Fruit fly (Drosophila melanogaster) whole organism, embryonic: ENCODE results near the gene CG46439.

Experiments used
- Atf-2 ChIP-seq: fragments of 200-800 bp; sonication (Bioruptor generic); optimal IDR thresholded peaks from 2 replicates; lab custom pipeline; 2016; ENCODE audit warnings: missing biosample characterization, missing genetic modification characterization
- Atf6 ChIP-seq: fragments of 200-800 bp; sonication (Bioruptor generic); IDR thresholded peaks from 2 replicates; pipeline ENCODE4 v1.3.6; 2022; ENCODE audit warnings: missing biosample characterization, missing genetic modification characterization
- B-H1 ChIP-seq: fragments of 200-800 bp; sonication (Bioruptor generic); IDR thresholded peaks from 3 replicates; pipeline ENCODE4 v1.3.6; 2022; ENCODE audit warnings: missing biosample characterization, missing genetic modification characterization
- Blimp-1 ChIP-seq: fragments of 200-800 bp; sonication (Bioruptor generic); optimal IDR thresholded peaks from 3 replicates; lab custom pipeline; 2018; ENCODE audit warnings: missing biosample characterization, missing genetic modification characterization, mild to moderate bottlenecking, moderate library complexity, missing genetic modification reagents
- CG13296 ChIP-seq: fragments of 200-800 bp; sonication (Bioruptor generic); optimal IDR thresholded peaks from 3 replicates; lab custom pipeline; 2018; ENCODE audit warnings: missing biosample characterization, mild to moderate bottlenecking, missing genetic modification characterization
- CG15011 ChIP-seq: fragments of 200-800 bp; sonication (Bioruptor generic); optimal IDR thresholded peaks from 3 replicates; lab custom pipeline; 2018; ENCODE audit warnings: missing biosample characterization, mild to moderate bottlenecking, missing genetic modification characterization
- CG15073 ChIP-seq: fragments of 200-800 bp; sonication (Bioruptor generic); optimal IDR thresholded peaks from 2 replicates; lab custom pipeline; 2016; ENCODE audit warnings: missing biosample characterization, missing genetic modification characterization
- CG15696 ChIP-seq: fragments of 200-800 bp; sonication (Bioruptor generic); optimal IDR thresholded peaks from 2 replicates; lab custom pipeline; 2019; ENCODE audit warnings: missing biosample characterization, mild to moderate bottlenecking, missing genetic modification characterization, moderate library complexity
- CG1602 ChIP-seq: fragments of 200-800 bp; sonication (Bioruptor generic); optimal IDR thresholded peaks from 3 replicates; lab custom pipeline; 2016; ENCODE audit warnings: missing biosample characterization, missing genetic modification characterization
- CG1603 ChIP-seq: fragments of 200-800 bp; sonication (Bioruptor generic); optimal IDR thresholded peaks from 2 replicates; lab custom pipeline; 2019; ENCODE audit warnings: missing biosample characterization, mild to moderate bottlenecking, missing genetic modification characterization, moderate library complexity
- CG17328 ChIP-seq: fragments of 200-800 bp; sonication (Bioruptor generic); IDR thresholded peaks from 2 replicates; pipeline ENCODE4 v1.3.6; 2022; ENCODE audit warnings: missing biosample characterization, missing genetic modification characterization
- CG2202 ChIP-seq: fragments of 200-800 bp; sonication (Bioruptor generic); optimal IDR thresholded peaks from 2 replicates; lab custom pipeline; 2018; ENCODE audit warnings: missing biosample characterization, mild to moderate bottlenecking, missing genetic modification characterization
- CG2875 ChIP-seq: fragments of 200-800 bp; sonication (Bioruptor generic); optimal IDR thresholded peaks from 2 replicates; lab custom pipeline; 2017; ENCODE audit warnings: missing biosample characterization, mild to moderate bottlenecking, missing genetic modification characterization, missing genetic modification reagents
- CG3065 ChIP-seq: fragments of 200-800 bp; sonication (Bioruptor generic); optimal IDR thresholded peaks from 2 replicates; lab custom pipeline; 2016; ENCODE audit warnings: missing biosample characterization, missing genetic modification characterization
- CG31441 ChIP-seq: fragments of 200-800 bp; sonication (Bioruptor generic); IDR thresholded peaks from 2 replicates; pipeline ENCODE4 v1.3.6; 2022; ENCODE audit warnings: missing biosample characterization, missing genetic modification characterization
- CG3163 ChIP-seq: fragments of 200-800 bp; sonication (Bioruptor generic); optimal IDR thresholded peaks from 3 replicates; lab custom pipeline; 2016; ENCODE audit warnings: missing biosample characterization, missing genetic modification characterization
- CG32767 ChIP-seq: fragments of 200-800 bp; sonication (Bioruptor generic); IDR thresholded peaks from 2 replicates; pipeline ENCODE4 v1.3.6; 2022; ENCODE audit warnings: missing biosample characterization, missing genetic modification characterization
- CG5245 ChIP-seq: fragments of 200-800 bp; sonication (Bioruptor generic); optimal IDR thresholded peaks from 3 replicates; lab custom pipeline; 2016; ENCODE audit warnings: missing biosample characterization, missing genetic modification characterization
- CG6272 ChIP-seq: fragments of 200-800 bp; sonication (Bioruptor generic); IDR thresholded peaks from 2 replicates; pipeline ENCODE4 v1.3.6; 2022; ENCODE audit warnings: missing biosample characterization, missing genetic modification characterization
- CG6854 ChIP-seq: fragments of 200-800 bp; sonication (Bioruptor generic); optimal IDR thresholded peaks from 3 replicates; lab custom pipeline; 2017; ENCODE audit warnings: missing biosample characterization, mild to moderate bottlenecking, missing genetic modification characterization
- CG8359 ChIP-seq: fragments of 200-800 bp; sonication (Bioruptor generic); optimal IDR thresholded peaks from 2 replicates; lab custom pipeline; 2017; ENCODE audit warnings: missing biosample characterization, mild to moderate bottlenecking, missing genetic modification characterization, borderline replicate concordance
- CHES-1-like ChIP-seq: fragments of 200-800 bp; sonication (Bioruptor generic); optimal IDR thresholded peaks from 2 replicates; lab custom pipeline; 2016; ENCODE audit warnings: missing biosample characterization, missing genetic modification characterization
- Doc3 ChIP-seq: fragments of 200-800 bp; sonication (Bioruptor generic); IDR thresholded peaks from 3 replicates; pipeline ENCODE4 v1.3.6; 2022; ENCODE audit warnings: missing biosample characterization, missing genetic modification characterization; ENCODE audit not compliant: partially characterized antibody
- HLH4C ChIP-seq: fragments of 200-800 bp; sonication (Bioruptor generic); IDR thresholded peaks from 3 replicates; pipeline ENCODE4 v1.3.6; 2022; ENCODE audit warnings: missing biosample characterization, missing genetic modification characterization; ENCODE audit not compliant: partially characterized antibody
- Hr51 ChIP-seq, 2 experiments: fragments of 200-800 bp; sonication (Bioruptor generic); optimal IDR thresholded peaks; 2 replicates in 1 of 2; 3 replicates in 1 of 2; lab custom pipeline; 2016 to 2018; ENCODE audit warnings: missing biosample characterization in 2 of 2, missing genetic modification characterization in 2 of 2, mild to moderate bottlenecking in 1 of 2, moderate library complexity in 1 of 2
- Med ChIP-seq: fragments of 200-800 bp; sonication (Bioruptor generic); peaks from one replicate; lab custom pipeline; 2016; ENCODE audit warnings: missing biosample characterization, missing genetic modification characterization, mild to moderate bottlenecking, inconsistent platforms, moderate library complexity
- Myb ChIP-seq: fragments of 200-800 bp; sonication (Bioruptor generic); optimal IDR thresholded peaks from 2 replicates; lab custom pipeline; 2016; ENCODE audit warnings: missing biosample characterization, missing genetic modification characterization
- Oaz ChIP-seq: fragments of 200-800 bp; sonication (Bioruptor generic); IDR thresholded peaks from 2 replicates; pipeline ENCODE4 v1.3.6; 2022; ENCODE audit warnings: missing biosample characterization, missing genetic modification characterization
- Opbp ChIP-seq: fragments of 200-800 bp; sonication (Bioruptor generic); IDR thresholded peaks from 3 replicates; pipeline ENCODE4 v1.3.6; 2022; ENCODE audit warnings: missing biosample characterization, missing genetic modification characterization; ENCODE audit not compliant: partially characterized antibody
- Ptx1 ChIP-seq: fragments of 200-800 bp; sonication (Bioruptor generic); IDR thresholded peaks from 2 replicates; pipeline ENCODE4 v1.3.6; 2022; ENCODE audit warnings: missing biosample characterization, missing genetic modification characterization
- Side ChIP-seq: fragments of 200-800 bp; sonication (Bioruptor generic); optimal IDR thresholded peaks from 2 replicates; lab custom pipeline; 2016; ENCODE audit warnings: missing biosample characterization, missing genetic modification characterization
- cas ChIP-seq: fragments of 200-800 bp; sonication (Bioruptor generic); IDR thresholded peaks from 2 replicates; pipeline ENCODE4 v1.3.6; 2022; ENCODE audit warnings: missing biosample characterization, missing genetic modification characterization
- chn ChIP-seq: fragments of 200-800 bp; sonication (Bioruptor generic); optimal IDR thresholded peaks from 2 replicates; lab custom pipeline; 2016; ENCODE audit warnings: missing biosample characterization, missing genetic modification characterization
- ci ChIP-seq: fragments of 200-800 bp; sonication (Bioruptor generic); IDR thresholded peaks from 3 replicates; pipeline ENCODE4 v1.3.6; 2022; ENCODE audit warnings: missing biosample characterization, missing genetic modification characterization
- gce ChIP-seq: fragments of 200-800 bp; sonication (Bioruptor generic); IDR thresholded peaks from 3 replicates; pipeline ENCODE4 v1.3.6; 2022; ENCODE audit warnings: missing biosample characterization, missing genetic modification characterization
- h ChIP-seq: fragments of >200 bp; optimal IDR thresholded peaks from 2 replicates; lab custom pipeline; 2017
- insv ChIP-seq, 2 experiments: fragments of 200-800 bp; sonication (Bioruptor generic); optimal IDR thresholded peaks; 3 replicates each; lab custom pipeline; 2016 to 2018; ENCODE audit warnings: missing biosample characterization in 2 of 2, missing genetic modification characterization in 2 of 2
- klu ChIP-seq: fragments of 200-800 bp; sonication (Bioruptor generic); IDR thresholded peaks from 2 replicates; pipeline ENCODE4 v1.3.6; 2022; ENCODE audit warnings: missing biosample characterization, missing genetic modification characterization
- nerfin-2 ChIP-seq: fragments of 200-800 bp; sonication (Bioruptor generic); IDR thresholded peaks from 2 replicates; pipeline ENCODE4 v1.3.6; 2022; ENCODE audit warnings: missing biosample characterization, missing genetic modification characterization; ENCODE audit not compliant: partially characterized antibody
- nom ChIP-seq: fragments of 200-800 bp; sonication (Bioruptor generic); optimal IDR thresholded peaks from 2 replicates; lab custom pipeline; 2017; ENCODE audit warnings: missing biosample characterization, missing genetic modification characterization, mild to moderate bottlenecking, moderate library complexity, missing genetic modification reagents
- oc ChIP-seq: fragments of 200-800 bp; sonication (Bioruptor generic); optimal IDR thresholded peaks from 2 replicates; lab custom pipeline; 2018; ENCODE audit warnings: missing biosample characterization, mild to moderate bottlenecking, missing genetic modification characterization, moderate library complexity
- shn ChIP-seq: fragments of 200-800 bp; sonication (Bioruptor generic); optimal IDR thresholded peaks from 3 replicates; lab custom pipeline; 2016; ENCODE audit warnings: missing biosample characterization, missing genetic modification characterization
- toy ChIP-seq: fragments of 200-800 bp; sonication (Bioruptor generic); IDR thresholded peaks from 2 replicates; pipeline ENCODE4 v1.3.6; 2022; ENCODE audit warnings: missing biosample characterization, missing genetic modification characterization
- wdn ChIP-seq: fragments of 200-800 bp; sonication (Bioruptor generic); IDR thresholded peaks from 2 replicates; pipeline ENCODE4 v1.3.6; 2022; ENCODE audit warnings: missing biosample characterization, missing genetic modification characterization

The CG46439 gene

DNA sequence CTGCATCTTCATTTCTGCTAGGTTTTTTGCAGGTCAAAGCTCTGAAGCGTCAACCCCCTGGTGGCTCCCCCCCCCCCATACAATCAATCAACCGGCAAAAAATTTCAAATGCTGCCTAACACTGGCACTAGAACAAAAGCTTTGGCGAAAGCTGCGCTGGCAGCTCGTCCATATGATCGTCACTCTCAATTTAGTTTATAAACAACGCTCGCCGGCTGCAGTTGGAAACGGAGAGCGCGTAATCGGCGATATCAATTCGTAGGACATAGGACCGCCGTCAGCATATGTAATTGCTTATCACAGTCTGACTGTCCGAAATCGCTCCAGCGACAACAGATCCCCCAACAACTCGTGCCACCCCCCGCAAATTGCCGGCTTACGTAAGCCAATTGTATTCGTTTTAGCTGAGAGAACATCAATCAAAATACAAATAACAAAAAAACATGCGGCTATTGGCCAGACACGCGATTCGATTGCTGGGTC, 25.6 kb downstream of the CG46439 start, which contains the start of gene Mocs1 (continued):
- no peak for TF ChIP-seq nerfin-2 (GFP tag; lab: Robert Waterston, UW)
- TF ChIP-seq CG15011, result no peak
- TF ChIP-seq wdn (GFP tag; lab: Robert Waterston, UW), result peak; percentile 30; the same call in 1 of the 2 replicates
- no peak for TF ChIP-seq Opbp (GFP tag; lab: Robert Waterston, UW)
- TF ChIP-seq CG6272 (GFP tag; lab: Robert Waterston, UW), result no peak
- TF ChIP-seq CHES-1-like (GFP tag; lab: Kevin White, UChicago), result peak; percentile 15
- TF ChIP-seq Myb (GFP tag; lab: Kevin White, UChicago), result no peak
- no peak for TF ChIP-seq Hr51 (GFP tag; optimal IDR thresholded peaks at IDR 0.05; lab: Kevin White, UChicago)
- no peak for TF ChIP-seq insv (GFP tag; optimal IDR thresholded peaks at IDR 0.05; lab: Kevin White, UChicago)
- TF ChIP-seq Doc3 (GFP tag; lab: Robert Waterston, UW), result no peak
- no peak for TF ChIP-seq CG6854 (GFP tag; lab: Kevin White, UChicago)
- TF ChIP-seq gce, result no peak
- no peak for TF ChIP-seq klu (GFP tag; lab: Robert Waterston, UW)
- TF ChIP-seq CG17328 (GFP tag; lab: Robert Waterston, UW), result peak; percentile 30; the same call in 1 of the 2 replicates
- no peak for TF ChIP-seq oc (tag; lab: Kevin White, UChicago)

DNA sequence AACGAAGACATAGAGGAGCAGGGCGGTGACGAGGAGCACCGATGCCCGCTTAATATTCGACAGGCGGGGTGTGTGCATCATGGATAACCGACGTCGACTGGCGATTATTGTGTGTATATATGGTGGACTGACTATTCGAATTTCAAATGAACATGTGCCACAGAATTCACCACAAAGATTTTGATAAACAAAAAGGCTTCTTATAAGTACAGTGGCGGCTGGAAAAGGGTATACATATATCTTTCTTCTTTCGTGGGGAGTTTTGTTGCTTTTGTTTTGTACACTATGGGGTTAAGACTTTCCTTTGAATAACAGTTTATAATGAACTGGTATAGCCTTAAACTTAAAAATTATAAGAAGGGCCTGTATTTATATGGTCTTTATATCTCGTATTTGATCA, 26.3 kb downstream of the CG46439 start, which contains the start of gene CG6310:
Gene CG6310, minus strand, starts transcription at position 101 of the 400 bp plus-strand sequence.
- peak; percentile 75 for TF ChIP-seq CG15073 (GFP tag; lab: Kevin White, UChicago)
- 0 out of 2 replicates have a peak, but pooled peaks have one; percentile 20 for TF ChIP-seq Atf6 (GFP tag; lab: Robert Waterston, UW)
- peak; percentile 45 for TF ChIP-seq Med (GFP tag; lab: Kevin White, UChicago)
- TF ChIP-seq shn (GFP tag; lab: Kevin White, UChicago), result no peak

DNA sequence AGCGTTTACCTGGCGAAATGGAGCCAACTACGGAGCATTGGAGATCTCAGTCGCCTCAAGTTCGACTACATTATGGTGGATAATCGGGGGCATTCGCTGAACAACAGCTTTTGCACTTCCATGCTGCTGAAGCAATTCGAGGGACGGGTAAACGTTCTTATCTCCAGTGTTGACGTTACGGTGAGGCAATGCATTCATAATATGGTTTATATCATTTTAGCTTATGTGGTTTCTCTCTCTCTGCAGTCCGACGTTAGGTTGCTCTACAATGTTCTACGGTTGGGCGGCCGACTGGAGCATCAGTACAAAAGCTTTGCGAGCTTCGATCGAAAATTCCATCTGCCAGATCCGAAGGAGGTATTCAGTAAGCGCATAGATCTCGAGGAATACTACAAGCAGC, 30.2 kb downstream of the CG46439 start:
- TF ChIP-seq CG2202 (tag; lab: Kevin White, UChicago) (no peak), CG31441 (no peak), chn (GFP tag; lab: Kevin White, UChicago) (no peak), cas (GFP tag; lab: Robert Waterston, UW) (no peak), CG15696 (no peak), CG3065 (no peak), CG2875 (no peak), h (lab: Kevin White, UChicago) (no peak), HLH4C (GFP tag; lab: Robert Waterston, UW) (no peak), CG1602 (no peak), Ptx1 (no peak), CG3163 (GFP tag; lab: Kevin White, UChicago) (no peak), CG5245 (GFP tag; lab: Kevin White, UChicago) (no peak), Oaz (no peak), Atf-2 (GFP tag; lab: Kevin White, UChicago) (no peak), CG15073 (GFP tag; lab: Kevin White, UChicago) (no peak), B-H1 (GFP tag; lab: Robert Waterston, UW) (no peak), Blimp-1 (GFP tag; lab: Kevin White, UChicago) (no peak), toy (GFP tag; lab: Robert Waterston, UW) (no peak), CG1603 (no peak), CG8359 (GFP tag; lab: Kevin White, UChicago) (no peak), CG32767 (GFP tag; lab: Robert Waterston, UW) (no peak), Side (no peak), Med (GFP tag; lab: Kevin White, UChicago) (peak; percentile 64), CG13296 (GFP tag; lab: Kevin White, UChicago) (peak; percentile 48), nom (GFP tag; lab: Kevin White, UChicago) (peak; percentile 48), ci (GFP tag; lab: Robert Waterston, UW) (0 out of 3 replicates have a peak, but pooled peaks have one; percentile 25)
